Fruit fly (Drosophila melanogaster): ENCODE results near the gene CG31706.

dm6 chr2L:11530952-11531351 lies at the start of gene CG31706:
- no peak for TF ChIP-seq CTCF (optimal IDR thresholded peaks at IDR 0.05)
- TF ChIP-seq CG8478 (optimal IDR thresholded peaks at IDR 0.05): no peak

All from S2 (cell line).